Fruit fly (Drosophila melanogaster) whole organism, embryonic: Measurements from ENCODE around the gene Uvrag.

Experiments used
- Abd-B ChIP-seq: fragments of 200-800 bp; sonication (Bioruptor generic); optimal IDR thresholded peaks from 2 replicates; lab custom pipeline; 2018; ENCODE audit warnings: missing biosample characterization, mild to moderate bottlenecking, missing genetic modification characterization, moderate library complexity
- Antp ChIP-seq: fragments of 200-800 bp; sonication (Bioruptor generic); optimal IDR thresholded peaks from 3 replicates; lab custom pipeline; 2016; ENCODE audit warnings: missing biosample characterization, missing genetic modification characterization
- BtbVII ChIP-seq: fragments of 200-800 bp; sonication (Bioruptor generic); optimal IDR thresholded peaks from 3 replicates; lab custom pipeline; 2017; ENCODE audit warnings: missing biosample characterization, mild to moderate bottlenecking, missing genetic modification characterization
- CG10366 ChIP-seq: fragments of 200-800 bp; sonication (Bioruptor generic); IDR thresholded peaks from 2 replicates; pipeline ENCODE4 v1.3.6; 2022; ENCODE audit warnings: missing biosample characterization, missing genetic modification characterization
- CG10543 ChIP-seq: fragments of 200-800 bp; sonication (Bioruptor generic); optimal IDR thresholded peaks from 3 replicates; lab custom pipeline; 2017; ENCODE audit warnings: missing biosample characterization, mild to moderate bottlenecking, missing genetic modification characterization, moderate library complexity
- CG10979 ChIP-seq: fragments of 200-800 bp; sonication (Bioruptor generic); optimal IDR thresholded peaks from 2 replicates; lab custom pipeline; 2018; ENCODE audit warnings: missing biosample characterization, mild to moderate bottlenecking, missing genetic modification characterization, moderate library complexity
- CG11093 ChIP-seq: fragments of 200-800 bp; sonication (Bioruptor generic); IDR thresholded peaks from 3 replicates; pipeline ENCODE4 v1.3.6; 2022; ENCODE audit warnings: missing biosample characterization, missing genetic modification characterization
- CG12155 ChIP-seq: fragments of 200-800 bp; sonication (Bioruptor generic); optimal IDR thresholded peaks from 3 replicates; lab custom pipeline; 2016; ENCODE audit warnings: missing biosample characterization, missing genetic modification characterization
- CG13894 ChIP-seq: fragments of 200-800 bp; sonication (Bioruptor generic); optimal IDR thresholded peaks from 3 replicates; lab custom pipeline; 2018; ENCODE audit warnings: missing biosample characterization, mild to moderate bottlenecking, missing genetic modification characterization, moderate library complexity
- CG14050 ChIP-seq: fragments of 200-800 bp; sonication (Bioruptor generic); IDR thresholded peaks from 3 replicates; pipeline ENCODE4 v1.3.6; 2022; ENCODE audit warnings: missing biosample characterization, missing genetic modification characterization
- CG15073 ChIP-seq: fragments of 200-800 bp; sonication (Bioruptor generic); optimal IDR thresholded peaks from 2 replicates; lab custom pipeline; 2016; ENCODE audit warnings: missing biosample characterization, missing genetic modification characterization
- CG1647 ChIP-seq: fragments of 200-800 bp; sonication (Bioruptor generic); optimal IDR thresholded peaks from 3 replicates; lab custom pipeline; 2016; ENCODE audit warnings: missing biosample characterization, missing genetic modification characterization
- CG17361 ChIP-seq: fragments of 200-800 bp; sonication (Bioruptor generic); IDR thresholded peaks from 3 replicates; pipeline ENCODE4 v1.3.6; 2022; ENCODE audit warnings: missing biosample characterization, missing genetic modification characterization
- CG17612 ChIP-seq: fragments of 200-800 bp; sonication (Bioruptor generic); IDR thresholded peaks from 2 replicates; pipeline ENCODE4 v1.3.6; 2022; ENCODE audit warnings: missing biosample characterization, missing genetic modification characterization
- CG17912 ChIP-seq: fragments of 200-800 bp; sonication (Bioruptor generic); optimal IDR thresholded peaks from 2 replicates; lab custom pipeline; 2018; ENCODE audit warnings: missing biosample characterization, mild to moderate bottlenecking, missing genetic modification characterization
- CG18011 ChIP-seq: fragments of 200-800 bp; sonication (Bioruptor generic); optimal IDR thresholded peaks from 2 replicates; lab custom pipeline; 2017; ENCODE audit warnings: missing biosample characterization, missing genetic modification characterization, mild to moderate bottlenecking, moderate library complexity, missing genotype
- CG1832 ChIP-seq: fragments of 200-800 bp; sonication (Bioruptor generic); optimal IDR thresholded peaks from 2 replicates; lab custom pipeline; 2017; ENCODE audit warnings: missing biosample characterization, mild to moderate bottlenecking, missing genetic modification characterization, inconsistent platforms
- CG18764 ChIP-seq: fragments of 200-800 bp; sonication (Bioruptor generic); optimal IDR thresholded peaks from 3 replicates; lab custom pipeline; 2016; ENCODE audit warnings: missing biosample characterization, missing genetic modification characterization
- CG2120 ChIP-seq: fragments of 200-800 bp; sonication (Bioruptor generic); optimal IDR thresholded peaks from 3 replicates; lab custom pipeline; 2016; ENCODE audit warnings: missing biosample characterization, missing genetic modification characterization
- CG30403 ChIP-seq: fragments of 200-800 bp; sonication (Bioruptor generic); optimal IDR thresholded peaks from 3 replicates; lab custom pipeline; 2016; ENCODE audit warnings: missing biosample characterization, missing genetic modification characterization
- CG32532 ChIP-seq: fragments of 200-800 bp; sonication (Bioruptor generic); IDR thresholded peaks from 2 replicates; pipeline ENCODE4 v1.3.6; 2022; ENCODE audit warnings: missing biosample characterization, missing genetic modification characterization
- CG3726 ChIP-seq: fragments of 200-800 bp; sonication (Bioruptor generic); IDR thresholded peaks from 3 replicates; pipeline ENCODE4, ENCODE4 v1.3.6; 2022; ENCODE audit warnings: missing biosample characterization, missing genetic modification characterization
- CG3838 ChIP-seq: fragments of 200-800 bp; sonication (Bioruptor generic); optimal IDR thresholded peaks from 3 replicates; lab custom pipeline; 2016; ENCODE audit warnings: missing biosample characterization, missing genetic modification characterization
- CG3847 ChIP-seq: fragments of 200-800 bp; sonication (Bioruptor generic); IDR thresholded peaks from 2 replicates; pipeline ENCODE4 v1.3.6; 2022; ENCODE audit warnings: missing biosample characterization, missing genetic modification characterization
- CG3995 ChIP-seq: fragments of 200-800 bp; sonication (Bioruptor generic); optimal IDR thresholded peaks from 3 replicates; lab custom pipeline; 2016; ENCODE audit warnings: missing biosample characterization, missing genetic modification characterization
- CG4404 ChIP-seq: fragments of 200-800 bp; sonication (Bioruptor generic); IDR thresholded peaks from 2 replicates; pipeline ENCODE4 v1.3.6; 2022; ENCODE audit warnings: missing biosample characterization, missing genetic modification characterization
- CG4820 ChIP-seq: fragments of 200-800 bp; sonication (Bioruptor generic); optimal IDR thresholded peaks from 3 replicates; lab custom pipeline; 2016; ENCODE audit warnings: missing biosample characterization, missing genetic modification characterization
- CG6272 ChIP-seq: fragments of 200-800 bp; sonication (Bioruptor generic); IDR thresholded peaks from 2 replicates; pipeline ENCODE4 v1.3.6; 2022; ENCODE audit warnings: missing biosample characterization, missing genetic modification characterization
- CG8290 ChIP-seq, 3 experiments: fragments of 200-800 bp; sonication (Bioruptor generic); optimal IDR thresholded peaks; 2 replicates each; lab custom pipeline; 2016 to 2019; ENCODE audit warnings: missing biosample characterization in 3 of 3, missing genetic modification characterization in 3 of 3, mild to moderate bottlenecking in 2 of 3, moderate library complexity in 1 of 3
- Chrac-16 ChIP-seq: fragments of 200-800 bp; sonication (Bioruptor generic); optimal IDR thresholded peaks from 3 replicates; lab custom pipeline; 2016; ENCODE audit warnings: missing biosample characterization, missing genetic modification characterization
- Deaf1 ChIP-seq: fragments of 200-800 bp; optimal IDR thresholded peaks from 3 replicates; lab custom pipeline; 2019; ENCODE audit warnings: missing biosample characterization, mild to moderate bottlenecking, missing genetic modification characterization, moderate library complexity
- Dp ChIP-seq: fragments of 200-800 bp; sonication (Bioruptor generic); optimal IDR thresholded peaks from 2 replicates; lab custom pipeline; 2018; ENCODE audit warnings: missing biosample characterization, mild to moderate bottlenecking, missing genetic modification characterization, moderate library complexity
- E2f2 ChIP-seq: fragments of 200-800 bp; sonication (Bioruptor generic); IDR thresholded peaks from 2 replicates; pipeline ENCODE4 v1.3.6; 2022; ENCODE audit warnings: missing biosample characterization, missing genetic modification characterization
- HLHmδ ChIP-seq: fragments of 200-800 bp; sonication (Bioruptor generic); optimal IDR thresholded peaks from 2 replicates; lab custom pipeline; 2018; ENCODE audit warnings: missing biosample characterization, mild to moderate bottlenecking, missing genetic modification characterization, moderate library complexity
- Lpt ChIP-seq: fragments of >200 bp; optimal IDR thresholded peaks from 2 replicates; lab custom pipeline; 2018; ENCODE audit warnings: missing biosample characterization, missing genetic modification characterization
- Ravus ChIP-seq: fragments of 200-800 bp; sonication (Bioruptor generic); IDR thresholded peaks from 2 replicates; pipeline ENCODE4 v1.3.6; 2022; ENCODE audit warnings: missing biosample characterization, missing genetic modification characterization
- Xbp1 ChIP-seq: fragments of 200-800 bp; sonication (Bioruptor generic); optimal IDR thresholded peaks from 3 replicates; lab custom pipeline; 2016; ENCODE audit warnings: missing biosample characterization, mild to moderate bottlenecking, missing genetic modification characterization
- cato ChIP-seq: fragments of 200-800 bp; sonication (Bioruptor generic); optimal IDR thresholded peaks from 2 replicates; lab custom pipeline; 2016; ENCODE audit warnings: missing biosample characterization, missing genetic modification characterization, borderline replicate concordance
- chif ChIP-seq, 2 experiments: fragments of 200-800 bp; sonication (Bioruptor generic); optimal IDR thresholded peaks; 3 replicates each; lab custom pipeline; 2016; ENCODE audit warnings: missing biosample characterization in 2 of 2, missing genetic modification characterization in 2 of 2
- crc ChIP-seq: fragments of 200-800 bp; sonication (Bioruptor generic); optimal IDR thresholded peaks from 2 replicates; lab custom pipeline; 2016; ENCODE audit warnings: missing biosample characterization, missing genetic modification characterization
- crp ChIP-seq, 2 experiments: fragments of 200-800 bp; sonication (Bioruptor generic); optimal IDR thresholded peaks; 2 replicates in 1 of 2; 3 replicates in 1 of 2; lab custom pipeline; 2017; ENCODE audit warnings: missing biosample characterization in 2 of 2, missing genetic modification characterization in 2 of 2, mild to moderate bottlenecking in 1 of 2, moderate library complexity in 1 of 2
- fru ChIP-seq: fragments of >200 bp; optimal IDR thresholded peaks from 2 replicates; lab custom pipeline; 2017
- gsb ChIP-seq: fragments of 200-800 bp; sonication (Bioruptor generic); IDR thresholded peaks from 2 replicates; pipeline ENCODE4 v1.3.6; 2022; ENCODE audit warnings: missing biosample characterization, missing genetic modification characterization
- her ChIP-seq: fragments of 200-800 bp; sonication (Bioruptor generic); optimal IDR thresholded peaks from 2 replicates; lab custom pipeline; 2016; ENCODE audit warnings: missing biosample characterization, missing genetic modification characterization
- nom ChIP-seq: fragments of 200-800 bp; sonication (Bioruptor generic); optimal IDR thresholded peaks from 2 replicates; lab custom pipeline; 2017; ENCODE audit warnings: missing biosample characterization, missing genetic modification characterization, mild to moderate bottlenecking, moderate library complexity, missing genetic modification reagents
- peb ChIP-seq: fragments of 200-800 bp; sonication (Bioruptor generic); IDR thresholded peaks from 2 replicates; pipeline ENCODE4 v1.3.6; 2022; ENCODE audit warnings: missing biosample characterization, missing genetic modification characterization
- phol ChIP-seq: fragments of 200-800 bp; sonication (Bioruptor generic); optimal IDR thresholded peaks from 3 replicates; lab custom pipeline; 2018; ENCODE audit warnings: missing biosample characterization, mild to moderate bottlenecking, missing genetic modification characterization, moderate library complexity
- sens ChIP-seq: fragments of 200-800 bp; sonication (Bioruptor generic); peaks from one replicate; lab custom pipeline; 2016; ENCODE audit warnings: missing biosample characterization, missing genetic modification characterization
- ssp ChIP-seq: fragments of 200-800 bp; sonication (Bioruptor generic); IDR thresholded peaks from 2 replicates; pipeline ENCODE4 v1.3.6; 2022; ENCODE audit warnings: missing biosample characterization, missing genetic modification characterization
- tin ChIP-seq: fragments of 200-800 bp; sonication (Bioruptor generic); optimal IDR thresholded peaks from 3 replicates; lab custom pipeline; 2016; ENCODE audit warnings: missing biosample characterization, missing genetic modification characterization
- tio ChIP-seq: fragments of 200-800 bp; sonication (Bioruptor generic); optimal IDR thresholded peaks from 2 replicates; lab custom pipeline; 2017; ENCODE audit warnings: missing biosample characterization, missing genetic modification characterization, inconsistent platforms
- zfh1 ChIP-seq: fragments of 200-800 bp; sonication (Bioruptor generic); IDR thresholded peaks from 3 replicates; pipeline ENCODE4 v1.3.6; 2022; ENCODE audit warnings: missing biosample characterization, missing genetic modification characterization

Gene Uvrag

DNA sequence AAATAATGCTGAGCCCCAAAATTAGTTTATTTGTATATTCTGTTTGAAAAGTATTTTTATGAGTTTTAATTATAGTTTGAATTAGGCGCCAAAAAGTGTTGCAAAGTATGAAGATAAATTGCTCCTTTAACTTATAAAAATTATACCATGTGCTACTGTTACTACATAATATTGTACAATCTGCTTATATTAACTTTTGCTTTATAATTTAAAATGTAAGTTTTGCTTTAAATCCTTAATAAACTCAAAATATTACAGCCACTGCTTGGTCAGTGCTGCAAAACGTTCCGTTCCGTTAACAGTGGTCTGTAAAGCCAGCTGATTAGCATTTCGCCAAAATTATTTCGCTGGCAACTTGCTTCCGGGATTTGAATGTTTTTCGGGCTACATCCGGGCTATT is 3.1 kb downstream of the Uvrag start, which contains the start of gene CG31729 (continued):
- TF ChIP-seq Chrac-16 (GFP tag; lab: Kevin White, UChicago) (peak; percentile 13), CG17361 (0 out of 3 replicates have a peak, but pooled peaks have one; percentile 8), phol (tag; lab: Kevin White, UChicago) (peak; percentile 35), CG13894 (tag; lab: Kevin White, UChicago) (no peak), CG3847 (GFP tag; lab: Robert Waterston, UW) (peak; percentile 28; the same call in 1 of the 2 replicates), Antp (GFP tag; lab: Kevin White, UChicago) (no peak), fru (no peak), CG6272 (GFP tag; lab: Robert Waterston, UW) (no peak), tin (no peak), CG17912 (GFP tag; lab: Kevin White, UChicago) (no peak), Dp (peak; percentile 83), CG32532 (GFP tag; lab: Robert Waterston, UW) (no peak), nom (GFP tag; lab: Kevin White, UChicago) (no peak), CG2120 (GFP tag; lab: Kevin White, UChicago) (peak; percentile 27), CG18011 (GFP tag; lab: Kevin White, UChicago) (no peak), BtbVII (GFP tag; lab: Kevin White, UChicago) (no peak), CG10543 (GFP tag; lab: Kevin White, UChicago) (no peak), ssp (GFP tag; lab: Robert Waterston, UW) (no peak), CG14050 (GFP tag; lab: Robert Waterston, UW) (no peak), CG17612 (GFP tag; lab: Robert Waterston, UW) (no peak), cato (no peak), CG1832 (GFP tag; lab: Kevin White, UChicago) (no peak), CG4820 (GFP tag; lab: Kevin White, UChicago) (peak; percentile 33), CG15073 (GFP tag; lab: Kevin White, UChicago) (no peak), CG30403 (GFP tag; lab: Kevin White, UChicago) (peak; percentile 41), Lpt (no peak), Deaf1 (tag; lab: Kevin White, UChicago) (no peak), sens (GFP tag; lab: Kevin White, UChicago) (peak; percentile 85), CG8290 (GFP tag; optimal IDR thresholded peaks at IDR 0.05; lab: Kevin White, UChicago) (no peak), CG8290 (tag; optimal IDR thresholded peaks at IDR 0.05; lab: Kevin White, UChicago) (no peak), Ravus (no peak), crp (GFP tag; optimal IDR thresholded peaks at IDR 0.05; lab: Kevin White, UChicago) (peak; percentile 13 to 87), tio (GFP tag; lab: Kevin White, UChicago) (no peak), CG1647 (GFP tag; lab: Kevin White, UChicago) (no peak), gsb (GFP tag; lab: Robert Waterston, UW) (no peak), peb (no peak), CG3995 (GFP tag; lab: Kevin White, UChicago) (peak; percentile 3), CG3838 (no peak), crc (GFP tag; lab: Kevin White, UChicago) (no peak), E2f2 (peak; percentile 91), CG3726 (GFP tag; lab: Robert Waterston, UW) (no peak), Abd-B (GFP tag; lab: Kevin White, UChicago) (no peak), her (GFP tag; lab: Kevin White, UChicago) (no peak), CG12155 (GFP tag; lab: Kevin White, UChicago) (peak; percentile 3), CG10979 (tag; lab: Kevin White, UChicago) (no peak), HLHmδ (GFP tag; lab: Kevin White, UChicago) (no peak), Xbp1 (GFP tag; lab: Kevin White, UChicago) (peak; percentile 25), CG4404 (no peak), CG11093 (no peak), chif (GFP tag; optimal IDR thresholded peaks at IDR 0.05; lab: Kevin White, UChicago) (no peak), CG10366 (GFP tag; lab: Robert Waterston, UW) (no peak), zfh1 (no peak), CG18764 (GFP tag; lab: Kevin White, UChicago) (no peak)
